Fruit fly (Drosophila melanogaster): ENCODE results near the gene nSyb.

Gene nSyb

dm6 chr3L:1647276-1647919 lies 9.8 kb upstream of the nSyb start, which contains the start of the genes CG17249 and Bro (continued):
- TF ChIP-seq nerfin-1 (tag; optimal IDR thresholded peaks at IDR 0.05), result no peak
- no peak for TF ChIP-seq CG18619 (GFP tag; optimal IDR thresholded peaks at IDR 0.05)
- no peak for TF ChIP-seq Neu2 (GFP tag; optimal IDR thresholded peaks at IDR 0.05; ENCODE audit: borderline replicate concordance)
- TF ChIP-seq CG18262 (tag; optimal IDR thresholded peaks at IDR 0.05), result no peak
- TF ChIP-seq gsb (GFP tag; IDR thresholded peaks at IDR 0.05), result no peak
- TF ChIP-seq Rfx (GFP tag; IDR thresholded peaks at IDR 0.05), result peak; percentile 76
- no peak for TF ChIP-seq Lpt (GFP tag; optimal IDR thresholded peaks at IDR 0.05)
- TF ChIP-seq hbn (GFP tag; IDR thresholded peaks at IDR 0.05; ENCODE audit: partially characterized antibody), result no peak
- TF ChIP-seq twi (tag; optimal IDR thresholded peaks at IDR 0.05), result no peak
- peak; percentile 30 for TF ChIP-seq HmgD (GFP tag; optimal IDR thresholded peaks at IDR 0.05)
- no peak for TF ChIP-seq CG6683 (GFP tag; optimal IDR thresholded peaks at IDR 0.05)
- TF ChIP-seq Max (GFP tag; optimal IDR thresholded peaks at IDR 0.05), result peak; percentile 13
- no peak for TF ChIP-seq Aef1 (GFP tag; IDR thresholded peaks at IDR 0.05)
- TF ChIP-seq fd102C (GFP tag; optimal IDR thresholded peaks at IDR 0.05), result no peak
- no peak for TF ChIP-seq CG13894 (tag; optimal IDR thresholded peaks at IDR 0.05)
- no peak for TF ChIP-seq toy (GFP tag; IDR thresholded peaks at IDR 0.05)
- TF ChIP-seq chinmo (GFP tag; IDR thresholded peaks at IDR 0.05; ENCODE audit: partially characterized antibody), result peak; percentile 53; the same call in 1 of the 4 replicates
- no peak for TF ChIP-seq jigr1 (GFP tag; IDR thresholded peaks at IDR 0.05)
- peak; percentile 55 for TF ChIP-seq HLH54F (GFP tag; optimal IDR thresholded peaks at IDR 0.05)
- no peak for TF ChIP-seq CG12299 (tag; optimal IDR thresholded peaks at IDR 0.05)
- TF ChIP-seq CG7357 (GFP tag; IDR thresholded peaks at IDR 0.05), result no peak
- no peak for TF ChIP-seq Hr78 (GFP tag; optimal IDR thresholded peaks at IDR 0.05)
- TF ChIP-seq vfl (GFP tag; optimal IDR thresholded peaks at IDR 0.05), result peak; percentile 53
- no peak for TF ChIP-seq CG43689 (GFP tag; IDR thresholded peaks at IDR 0.05)
- TF ChIP-seq Antp (GFP tag; optimal IDR thresholded peaks at IDR 0.05), result peak; percentile 27
- TF ChIP-seq ase (GFP tag; IDR thresholded peaks at IDR 0.05), result no peak
- TF ChIP-seq CG16813 (GFP tag; IDR thresholded peaks at IDR 0.05; ENCODE audit: partially characterized antibody), result no peak
- TF ChIP-seq CG31388 (GFP tag; optimal IDR thresholded peaks at IDR 0.05), result no peak
- TF ChIP-seq en (GFP tag; optimal IDR thresholded peaks at IDR 0.05), result no peak
- TF ChIP-seq NC2β (GFP tag; optimal IDR thresholded peaks at IDR 0.05), result peak; percentile 2
- TF ChIP-seq crol (GFP tag; IDR thresholded peaks at IDR 0.05), result no peak
- peak; percentile 40 for TF ChIP-seq CG12659 (GFP tag; optimal IDR thresholded peaks at IDR 0.05)
- TF ChIP-seq peb (GFP tag; IDR thresholded peaks at IDR 0.05), result no peak
- TF ChIP-seq TFAM (GFP tag; optimal IDR thresholded peaks at IDR 0.05), result no peak
- TF ChIP-seq usp (GFP tag; optimal IDR thresholded peaks at IDR 0.05), result no peak
- TF ChIP-seq CG17361 (GFP tag; IDR thresholded peaks at IDR 0.05), result no peak
- TF ChIP-seq Awh (GFP tag; IDR thresholded peaks at IDR 0.05), result no peak
- TF ChIP-seq Deaf1 (tag; optimal IDR thresholded peaks at IDR 0.05), result no peak
- TF ChIP-seq CG10321 (GFP tag; IDR thresholded peaks at IDR 0.05), result peak; percentile 28; the same call in 1 of the 2 replicates

- TF ChIP-seq trem (tag; optimal IDR thresholded peaks at IDR 0.05) (peak; percentile 92), E2f2 (GFP tag; IDR thresholded peaks at IDR 0.05) (peak; percentile 86), repo (GFP tag; optimal IDR thresholded peaks at IDR 0.05) (peak; percentile 89), CG11696 (GFP tag; IDR thresholded peaks at IDR 0.05) (peak; percentile 88), CG12071 (GFP tag; optimal IDR thresholded peaks at IDR 0.05) (peak; percentile 81), luna (GFP tag; optimal IDR thresholded peaks at IDR 0.05) (peak; percentile 72), lola (GFP tag; optimal IDR thresholded peaks at IDR 0.05) (peak in 1 of 3 experiments; percentile 95), CG15269 (tag; optimal IDR thresholded peaks at IDR 0.05) (peak; percentile 97), Bdp1 (GFP tag; optimal IDR thresholded peaks at IDR 0.05) (peak; percentile 88), klu (GFP tag; IDR thresholded peaks at IDR 0.05) (peak; percentile 89), chn (GFP tag; optimal IDR thresholded peaks at IDR 0.05) (peak; percentile 96), CG10565 (GFP tag; optimal IDR thresholded peaks at IDR 0.05) (peak; percentile 62), Chrac-16 (GFP tag; optimal IDR thresholded peaks at IDR 0.05) (peak; percentile 98)
These were observed 7.5 kb upstream of the nSyb start, which contains the start of the genes alphaCOP and CG13919 for dm6 chr3L:1644920-1645567. Gene alphaCOP (minus strand): TSS chr3L:1645199. Gene CG13919 (plus strand): TSS chr3L:1645467.
